Fruit fly (Drosophila melanogaster) whole organism, embryonic: ENCODE measurements around the gene kin17.
A peak's percentile ranks its signal among the peaks of the same experiment; 100 is the strongest.

Experiments used
- C15 ChIP-seq: fragments of 200-800 bp; sonication (Bioruptor generic); IDR thresholded peaks from 3 replicates; pipeline ENCODE4 v1.3.6; 2022; ENCODE audit warnings: missing biosample characterization, missing genetic modification characterization
- CG11695 ChIP-seq: fragments of 200-800 bp; sonication (Bioruptor generic); IDR thresholded peaks from 3 replicates; pipeline ENCODE4 v1.3.6; 2022; ENCODE audit warnings: missing biosample characterization, missing genetic modification characterization
- CG12299 ChIP-seq: fragments of 200-800 bp; sonication (Bioruptor generic); optimal IDR thresholded peaks from 2 replicates; lab custom pipeline; 2018; ENCODE audit warnings: missing biosample characterization, mild to moderate bottlenecking, missing genetic modification characterization
- CG1233 ChIP-seq: fragments of 200-800 bp; sonication (Bioruptor generic); optimal IDR thresholded peaks from 4 replicates; lab custom pipeline; 2018; ENCODE audit warnings: missing biosample characterization, mild to moderate bottlenecking, missing genetic modification characterization
- CG12769 ChIP-seq: fragments of 200-800 bp; sonication (Bioruptor generic); optimal IDR thresholded peaks from 2 replicates; lab custom pipeline; 2019; ENCODE audit warnings: missing biosample characterization, mild to moderate bottlenecking, missing genetic modification characterization, moderate library complexity
- CG13624 ChIP-seq: fragments of 200-800 bp; sonication (Bioruptor generic); optimal IDR thresholded peaks from 2 replicates; lab custom pipeline; 2016; ENCODE audit warnings: missing biosample characterization, missing genetic modification characterization
- CG14860 ChIP-seq: fragments of 200-800 bp; sonication (Bioruptor generic); IDR thresholded peaks from 3 replicates; pipeline ENCODE4 v1.3.6; 2022; ENCODE audit warnings: missing biosample characterization, missing genetic modification characterization; ENCODE audit not compliant: partially characterized antibody
- CG15269 ChIP-seq: fragments of 200-800 bp; sonication (Bioruptor generic); optimal IDR thresholded peaks from 2 replicates; lab custom pipeline; 2018; ENCODE audit warnings: missing biosample characterization, mild to moderate bottlenecking, missing genetic modification characterization, moderate library complexity
- CG18599 ChIP-seq: fragments of 200-800 bp; sonication (Bioruptor generic); optimal IDR thresholded peaks from 3 replicates; lab custom pipeline; 2017; ENCODE audit warnings: missing biosample characterization, missing genetic modification characterization, mild to moderate bottlenecking, moderate library complexity, missing genetic modification reagents
- CG2129 ChIP-seq: fragments of 200-800 bp; sonication (Bioruptor generic); IDR thresholded peaks from 2 replicates; pipeline ENCODE4 v1.3.6; 2022; ENCODE audit warnings: missing biosample characterization, missing genetic modification characterization; ENCODE audit not compliant: partially characterized antibody
- CG4854 ChIP-seq: fragments of 200-800 bp; sonication (Bioruptor generic); optimal IDR thresholded peaks from 2 replicates; lab custom pipeline; 2016; ENCODE audit warnings: missing biosample characterization, missing genetic modification characterization, inconsistent platforms
- CG5953 ChIP-seq: fragments of 200-800 bp; sonication (Bioruptor generic); IDR thresholded peaks from 2 replicates; pipeline ENCODE4 v1.3.6; 2022; ENCODE audit warnings: missing biosample characterization, missing genetic modification characterization
- CG6765 ChIP-seq: fragments of 200-800 bp; sonication (Bioruptor generic); optimal IDR thresholded peaks from 3 replicates; lab custom pipeline; 2017; ENCODE audit warnings: missing biosample characterization, mild to moderate bottlenecking, missing genetic modification characterization
- CG7556 ChIP-seq: fragments of 200-800 bp; sonication (Bioruptor generic); optimal IDR thresholded peaks from 2 replicates; lab custom pipeline; 2017; ENCODE audit warnings: missing biosample characterization, mild to moderate bottlenecking, missing genetic modification characterization
- CG9609 ChIP-seq: fragments of 200-800 bp; sonication (Bioruptor generic); optimal IDR thresholded peaks from 3 replicates; lab custom pipeline; 2016; ENCODE audit warnings: missing biosample characterization, missing genetic modification characterization
- CG9797 ChIP-seq: fragments of 200-800 bp; sonication (Bioruptor generic); optimal IDR thresholded peaks from 3 replicates; lab custom pipeline; 2018; ENCODE audit warnings: missing biosample characterization, mild to moderate bottlenecking, missing genetic modification characterization
- CTCF ChIP-seq: fragments of 200-800 bp; sonication (Bioruptor generic); optimal IDR thresholded peaks from 2 replicates; lab custom pipeline; 2017; ENCODE audit warnings: missing biosample characterization, mild to moderate bottlenecking, missing genetic modification characterization, moderate library complexity
- Dad ChIP-seq: fragments of 200-800 bp; sonication (Bioruptor generic); optimal IDR thresholded peaks from 3 replicates; lab custom pipeline; 2016; ENCODE audit warnings: missing biosample characterization, missing genetic modification characterization
- Dek ChIP-seq: fragments of 200-800 bp; sonication (Bioruptor generic); optimal IDR thresholded peaks from 3 replicates; lab custom pipeline; 2019; ENCODE audit warnings: missing biosample characterization, mild to moderate bottlenecking, missing genetic modification characterization, moderate library complexity
- Doc2 ChIP-seq: fragments of 200-800 bp; sonication (Bioruptor generic); IDR thresholded peaks from 2 replicates; pipeline ENCODE4 v1.3.6; 2022; ENCODE audit warnings: missing biosample characterization, missing genetic modification characterization
- Doc3 ChIP-seq: fragments of 200-800 bp; sonication (Bioruptor generic); IDR thresholded peaks from 3 replicates; pipeline ENCODE4 v1.3.6; 2022; ENCODE audit warnings: missing biosample characterization, missing genetic modification characterization; ENCODE audit not compliant: partially characterized antibody
- E2f1 ChIP-seq: fragments of 200-800 bp; sonication (Bioruptor generic); IDR thresholded peaks from 2 replicates; pipeline ENCODE4 v1.3.6; 2022; ENCODE audit warnings: missing biosample characterization, missing genetic modification characterization
- Ets65A ChIP-seq: fragments of 200-800 bp; sonication (Bioruptor generic); peaks from one replicate; lab custom pipeline; 2016; ENCODE audit warnings: missing biosample characterization, missing genetic modification characterization
- HLH4C ChIP-seq: fragments of 200-800 bp; sonication (Bioruptor generic); IDR thresholded peaks from 3 replicates; pipeline ENCODE4 v1.3.6; 2022; ENCODE audit warnings: missing biosample characterization, missing genetic modification characterization; ENCODE audit not compliant: partially characterized antibody
- Hr51 ChIP-seq, 2 experiments: fragments of 200-800 bp; sonication (Bioruptor generic); optimal IDR thresholded peaks; 2 replicates in 1 of 2; 3 replicates in 1 of 2; lab custom pipeline; 2016 to 2018; ENCODE audit warnings: missing biosample characterization in 2 of 2, missing genetic modification characterization in 2 of 2, mild to moderate bottlenecking in 1 of 2, moderate library complexity in 1 of 2
- Lhr ChIP-seq: fragments of 200-800 bp; sonication (Bioruptor generic); optimal IDR thresholded peaks from 3 replicates; lab custom pipeline; 2017; ENCODE audit warnings: mild to moderate bottlenecking, missing biosample characterization, missing genetic modification reagents, missing genetic modification characterization
- Mes4 ChIP-seq: fragments of 200-800 bp; sonication (Bioruptor generic); optimal IDR thresholded peaks from 2 replicates; lab custom pipeline; 2016; ENCODE audit warnings: missing biosample characterization, missing genetic modification characterization
- Myb ChIP-seq: fragments of 200-800 bp; sonication (Bioruptor generic); optimal IDR thresholded peaks from 2 replicates; lab custom pipeline; 2016; ENCODE audit warnings: missing biosample characterization, missing genetic modification characterization
- NC2α ChIP-seq: fragments of 200-800 bp; sonication (Bioruptor generic); optimal IDR thresholded peaks from 2 replicates; lab custom pipeline; 2016; ENCODE audit warnings: missing biosample characterization, missing genetic modification characterization
- Oaz ChIP-seq: fragments of 200-800 bp; sonication (Bioruptor generic); IDR thresholded peaks from 2 replicates; pipeline ENCODE4 v1.3.6; 2022; ENCODE audit warnings: missing biosample characterization, missing genetic modification characterization
- Poxn ChIP-seq: fragments of 200-800 bp; sonication (Bioruptor generic); IDR thresholded peaks from 2 replicates; pipeline ENCODE4 v1.3.6; 2022; ENCODE audit warnings: missing biosample characterization, missing genetic modification characterization
- Scr ChIP-seq: fragments of 200-800 bp; sonication (Bioruptor generic); IDR thresholded peaks from 2 replicates; pipeline ENCODE4 v1.3.6; 2022; ENCODE audit warnings: missing biosample characterization, missing genetic modification characterization; ENCODE audit not compliant: partially characterized antibody
- Tbp ChIP-seq: fragments of >200 bp; optimal IDR thresholded peaks from 2 replicates; lab custom pipeline; 2018; ENCODE audit warnings: missing biosample characterization, missing genetic modification characterization
- Trl ChIP-seq, 3 experiments: fragments of >200 bp in 2 of 3; fragments of 200-800 bp in 1 of 3; sonication (Bioruptor generic) in 1 of 3; optimal IDR thresholded peaks; 2 replicates in 1 of 3; 3 replicates in 2 of 3; lab custom pipeline; 2016 to 2017; ENCODE audit warnings: missing biosample characterization in 1 of 3, missing genetic modification characterization in 1 of 3
- amos ChIP-seq: fragments of 200-800 bp; sonication (Bioruptor generic); IDR thresholded peaks from 2 replicates; pipeline ENCODE4 v1.3.6; 2022; ENCODE audit warnings: missing biosample characterization, missing genetic modification characterization; ENCODE audit not compliant: partially characterized antibody
- bab2 ChIP-seq: fragments of 200-800 bp; sonication (Bioruptor generic); optimal IDR thresholded peaks from 2 replicates; lab custom pipeline; 2016; ENCODE audit warnings: missing biosample characterization, missing genetic modification characterization
- bowl ChIP-seq: fragments of 200-800 bp; sonication (Bioruptor generic); IDR thresholded peaks from 2 replicates; pipeline ENCODE4 v1.3.6; 2022; ENCODE audit warnings: missing biosample characterization, missing genetic modification characterization
- cad ChIP-seq: fragments of >200 bp; optimal IDR thresholded peaks from 2 replicates; lab custom pipeline; 2017; ENCODE audit warnings: missing biosample characterization, missing genetic modification characterization
- crp ChIP-seq, 2 experiments: fragments of 200-800 bp; sonication (Bioruptor generic); optimal IDR thresholded peaks; 2 replicates in 1 of 2; 3 replicates in 1 of 2; lab custom pipeline; 2017; ENCODE audit warnings: missing biosample characterization in 2 of 2, missing genetic modification characterization in 2 of 2, mild to moderate bottlenecking in 1 of 2, moderate library complexity in 1 of 2
- ems ChIP-seq: fragments of 200-800 bp; sonication (Bioruptor generic); optimal IDR thresholded peaks from 3 replicates; lab custom pipeline; 2016; ENCODE audit warnings: missing biosample characterization, missing genetic modification characterization
- ewg ChIP-seq: fragments of 200-800 bp; sonication (Bioruptor generic); optimal IDR thresholded peaks from 3 replicates; lab custom pipeline; 2017; ENCODE audit warnings: mild to moderate bottlenecking, missing biosample characterization, missing genetic modification reagents, missing genetic modification characterization
- eyg ChIP-seq: fragments of 200-800 bp; sonication (Bioruptor generic); optimal IDR thresholded peaks from 3 replicates; lab custom pipeline; 2016; ENCODE audit warnings: missing biosample characterization, missing genetic modification characterization
- gfzf ChIP-seq: fragments of 200-800 bp; sonication (Bioruptor generic); optimal IDR thresholded peaks from 2 replicates; lab custom pipeline; 2016; ENCODE audit warnings: missing biosample characterization, mild to moderate bottlenecking, missing genetic modification characterization, moderate library complexity
- ken ChIP-seq: fragments of 200-800 bp; sonication (Bioruptor generic); IDR thresholded peaks from 3 replicates; pipeline ENCODE4 v1.3.6; 2022; ENCODE audit warnings: missing biosample characterization, missing genetic modification characterization
- nerfin-1 ChIP-seq: fragments of 200-800 bp; sonication (Bioruptor generic); optimal IDR thresholded peaks from 3 replicates; lab custom pipeline; 2019; ENCODE audit warnings: missing biosample characterization, mild to moderate bottlenecking, missing genetic modification characterization, moderate library complexity
- sisA ChIP-seq: fragments of 200-800 bp; sonication (Bioruptor generic); IDR thresholded peaks from 2 replicates; pipeline ENCODE4 v1.3.6; 2022; ENCODE audit warnings: missing biosample characterization, missing genetic modification characterization
- ttk ChIP-seq: fragments of 200-800 bp; sonication (Bioruptor generic); IDR thresholded peaks from 2 replicates; pipeline ENCODE4 v2.1.2; 2022; ENCODE audit warnings: missing biosample characterization, missing genetic modification characterization

The kin17 gene

dm6 chr3L:20354872-20355271, 1.7 kb upstream of the kin17 start:
- no peak for TF ChIP-seq CG1233 (GFP tag; lab: Kevin White, UChicago)
- no peak for TF ChIP-seq ewg
- TF ChIP-seq Dek (tag; lab: Kevin White, UChicago): no peak
- no peak for TF ChIP-seq Hr51 (GFP tag; optimal IDR thresholded peaks at IDR 0.05; lab: Kevin White, UChicago)
- TF ChIP-seq CG5953 (GFP tag; lab: Robert Waterston, UW): peak; percentile 26; the same call in 1 of the 2 replicates
- TF ChIP-seq cad: no peak
- TF ChIP-seq amos: no peak

dm6 chr3L:20358212-20358611, 1.6 kb downstream of the kin17 start, which contains the start of gene CG5665:
CG5665 (plus strand) TSS chr3L:20358512.
- TF ChIP-seq Ets65A (GFP tag; lab: Kevin White, UChicago) (peak; percentile 27), CG9609 (GFP tag; lab: Kevin White, UChicago) (no peak), ttk (no peak)

DNA sequence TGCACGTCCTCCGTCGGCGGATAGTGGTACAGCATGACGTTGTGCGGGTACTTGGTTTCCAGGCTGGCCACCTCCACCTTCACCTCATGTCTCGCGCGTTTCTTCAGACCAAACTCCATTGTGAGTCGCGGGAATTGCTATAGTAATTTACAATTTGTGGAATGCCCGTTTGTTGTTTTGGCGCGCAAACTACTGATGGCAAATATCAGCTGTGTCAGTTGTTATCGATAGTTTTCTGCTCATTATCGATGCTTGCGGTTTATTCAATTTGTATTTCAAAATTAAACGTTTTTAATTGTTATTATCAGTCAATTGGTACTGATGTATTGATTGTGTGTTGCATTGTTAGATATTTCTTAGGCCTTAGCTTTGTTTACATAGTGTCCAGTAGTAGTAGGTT, 4.8 kb downstream of the kin17 start, which contains the start of gene Prim2:
Gene Prim2, minus strand, starts transcription at position 197 of the 400 bp plus-strand sequence.
- TF ChIP-seq CG14860 (GFP tag; lab: Robert Waterston, UW): peak; percentile 61; the same call in 1 of the 3 replicates
- TF ChIP-seq Doc2 (GFP tag; lab: Robert Waterston, UW): no peak
- peak; percentile 40; the same call in 1 of the 3 replicates for TF ChIP-seq Doc3 (GFP tag; lab: Robert Waterston, UW)
- TF ChIP-seq CG12769: no peak
- TF ChIP-seq E2f1 (GFP tag; lab: Robert Waterston, UW): peak; percentile 87
- TF ChIP-seq CG4854: no peak
- no peak for TF ChIP-seq Poxn
- TF ChIP-seq crp (GFP tag; optimal IDR thresholded peaks at IDR 0.05; lab: Kevin White, UChicago): peak; percentile 62 to 91
- no peak for TF ChIP-seq CG11695 (GFP tag; lab: Robert Waterston, UW)
- TF ChIP-seq Scr: peak; percentile 70
- no peak for TF ChIP-seq nerfin-1 (tag; lab: Kevin White, UChicago)
- TF ChIP-seq CG2129 (GFP tag; lab: Robert Waterston, UW): no peak
- no peak for TF ChIP-seq Tbp (GFP tag; lab: Kevin White, UChicago)
- no peak for TF ChIP-seq Trl (optimal IDR thresholded peaks at IDR 0.05; lab: Kevin White, UChicago)
- TF ChIP-seq Trl (GFP tag; optimal IDR thresholded peaks at IDR 0.05; lab: Kevin White, UChicago): no peak
- no peak for TF ChIP-seq ken (GFP tag; lab: Robert Waterston, UW)
- peak; percentile 44; the same call in 1 of the 3 replicates for TF ChIP-seq HLH4C (GFP tag; lab: Robert Waterston, UW)
- no peak for TF ChIP-seq CG12299 (tag; lab: Kevin White, UChicago)
- TF ChIP-seq CG9797 (GFP tag; lab: Kevin White, UChicago): no peak
- no peak for TF ChIP-seq Dad (GFP tag; lab: Kevin White, UChicago)
- no peak for TF ChIP-seq NC2α (GFP tag; lab: Kevin White, UChicago)
- no peak for TF ChIP-seq Oaz (GFP tag; lab: Robert Waterston, UW)
- peak; percentile 26 for TF ChIP-seq gfzf
- TF ChIP-seq CTCF (GFP tag; lab: Kevin White, UChicago): peak; percentile 63
- peak; percentile 78 for TF ChIP-seq ewg
- no peak for TF ChIP-seq Mes4
- no peak for TF ChIP-seq bowl (GFP tag; lab: Robert Waterston, UW)
- TF ChIP-seq Myb (GFP tag; lab: Kevin White, UChicago): peak; percentile 93
- TF ChIP-seq CG13624 (GFP tag; lab: Kevin White, UChicago): no peak
- TF ChIP-seq Lhr (GFP tag; lab: Kevin White, UChicago): no peak
- no peak for TF ChIP-seq bab2 (GFP tag; lab: Kevin White, UChicago)
- TF ChIP-seq sisA (GFP tag; lab: Robert Waterston, UW): no peak
- no peak for TF ChIP-seq ems
- no peak for TF ChIP-seq CG7556 (GFP tag; lab: Kevin White, UChicago)
- TF ChIP-seq CG6765 (GFP tag; lab: Kevin White, UChicago): no peak
- TF ChIP-seq C15 (GFP tag; lab: Robert Waterston, UW): no peak
- TF ChIP-seq CG15269 (tag; lab: Kevin White, UChicago): no peak
- TF ChIP-seq CG18599 (GFP tag; lab: Kevin White, UChicago): no peak
- TF ChIP-seq eyg (GFP tag; lab: Kevin White, UChicago): no peak
